Worm (Caenorhabditis elegans) whole organism, L2 larva: ENCODE results near the gene tbc-20.

Experiments used
- ZK546.5 ChIP-seq: sonication (generic microtip); optimal IDR thresholded peaks from 2 replicates; lab custom pipeline; 2017; ENCODE audit warnings: missing biosample characterization, missing genetic modification characterization
- dmd-4 ChIP-seq: sonication (generic microtip); optimal IDR thresholded peaks from 2 replicates; lab custom pipeline; 2017; ENCODE audit warnings: missing biosample characterization, missing genetic modification characterization
- elt-3 ChIP-seq: sonication (generic microtip); optimal IDR thresholded peaks from 2 replicates; lab custom pipeline; 2017; ENCODE audit warnings: missing biosample characterization, missing genetic modification characterization
- fos-1 ChIP-seq: fragments of 150-350 bp; optimal IDR thresholded peaks from 2 replicates; lab custom pipeline; 2014; ENCODE audit warnings: missing biosample characterization, missing genetic modification characterization
- lin-13 ChIP-seq: fragments of 150-350 bp; optimal IDR thresholded peaks from 2 replicates; lab custom pipeline; 2014; ENCODE audit warnings: missing biosample characterization, missing genetic modification reagents, missing genetic modification characterization
- lsy-2 ChIP-seq, 2 experiments: fragments of 150-350 bp in 1 of 2; sonication (generic microtip) in 1 of 2; optimal IDR thresholded peaks; 2 replicates each; lab custom pipeline; 2014 to 2017; ENCODE audit warnings: missing biosample characterization in 2 of 2, missing genetic modification characterization in 2 of 2
- nhr-11 ChIP-seq: fragments of 150-350 bp; optimal IDR thresholded peaks from 2 replicates; lab custom pipeline; 2014; ENCODE audit warnings: missing biosample characterization, missing genetic modification characterization
- nhr-12 ChIP-seq: fragments of 150-350 bp; optimal IDR thresholded peaks from 2 replicates; lab custom pipeline; 2014; ENCODE audit warnings: missing biosample characterization, missing genetic modification characterization
- nhr-129 ChIP-seq: fragments of 150-350 bp; optimal IDR thresholded peaks from 2 replicates; lab custom pipeline; 2014; ENCODE audit warnings: missing biosample characterization, missing genetic modification characterization
- nhr-21 ChIP-seq: fragments of 150-350 bp; optimal IDR thresholded peaks from 2 replicates; lab custom pipeline; 2014; ENCODE audit warnings: missing biosample characterization, missing genetic modification characterization
- peb-1 ChIP-seq: fragments of 150-350 bp; optimal IDR thresholded peaks from 2 replicates; lab custom pipeline; 2014; ENCODE audit warnings: missing biosample characterization, missing genetic modification characterization
- sma-9 ChIP-seq, 2 experiments: fragments of 150-350 bp in 1 of 2; sonication (generic microtip) in 1 of 2; optimal IDR thresholded peaks; 2 replicates each; lab custom pipeline; 2014 to 2016; ENCODE audit warnings: missing genetic modification characterization in 2 of 2, mild to moderate bottlenecking in 1 of 2, missing biosample characterization in 1 of 2, missing compliant biosample characterization in 1 of 2, missing genetic modification reagents in 1 of 2, moderate library complexity in 1 of 2
- snpc-4 ChIP-seq: fragments of 150-350 bp; optimal IDR thresholded peaks from 2 replicates; lab custom pipeline; 2014; ENCODE audit warnings: missing biosample characterization, missing genetic modification characterization
- ztf-1 ChIP-seq: fragments of 200-800 bp; sonication (Bioruptor generic); conservative IDR thresholded peaks from 2 replicates; pipeline ENCODE4 v1.3.6; 2022; ENCODE audit warnings: missing genetic modification characterization, missing compliant biosample characterization
- ztf-11 ChIP-seq: sonication (generic microtip); optimal IDR thresholded peaks from 2 replicates; lab custom pipeline; 2017; ENCODE audit warnings: missing biosample characterization, missing genetic modification characterization

The tbc-20 gene

DNA sequence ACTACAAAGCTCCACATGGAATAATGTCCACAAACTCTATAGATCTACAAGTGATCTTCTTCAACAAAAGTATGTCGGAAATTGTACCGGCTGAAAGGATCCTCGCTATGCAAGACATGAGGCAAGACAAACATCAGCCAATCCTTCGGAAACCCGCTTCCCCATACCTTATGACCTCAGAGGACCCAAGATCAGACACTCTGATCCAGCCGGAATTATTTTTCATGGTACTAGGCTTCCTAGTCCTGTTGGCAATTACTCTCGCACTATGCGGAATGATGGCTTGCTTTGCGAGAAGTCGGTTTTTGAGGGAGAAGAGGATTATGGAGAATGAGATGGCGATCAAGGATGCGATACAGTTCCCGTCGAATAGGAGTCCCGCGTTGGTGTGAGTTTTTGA lies 51.6 kb downstream of the tbc-20 start:
- TF ChIP-seq lsy-2 (tag; optimal IDR thresholded peaks at IDR 0.05; lab: Kevin White, UChicago) (no peak), nhr-12 (tag; lab: Kevin White, UChicago) (no peak), lin-13 (GFP tag; lab: Kevin White, UChicago) (no peak), nhr-21 (no peak), sma-9 (GFP tag; optimal IDR thresholded peaks at IDR 0.05; lab: Kevin White, UChicago) (no peak), sma-9 (tag; optimal IDR thresholded peaks at IDR 0.05; lab: Kevin White, UChicago) (no peak), ZK546.5 (tag; lab: Kevin White, UChicago) (no peak), snpc-4 (tag; lab: Kevin White, UChicago) (no peak), dmd-4 (tag; lab: Kevin White, UChicago) (no peak), ztf-11 (tag; lab: Kevin White, UChicago) (no peak), nhr-11 (tag; lab: Kevin White, UChicago) (no peak), elt-3 (tag; lab: Kevin White, UChicago) (no peak), nhr-129 (tag; lab: Kevin White, UChicago) (no peak), fos-1 (tag; lab: Kevin White, UChicago) (no peak), peb-1 (tag; lab: Kevin White, UChicago) (no peak), ztf-1 (no peak)
- TF ChIP-seq, all 48 proteins: peak for 0
